Fruit fly (Drosophila melanogaster) S2 (cell line): Measurements from ENCODE around the gene CG33552.

Experiments used
- CG8478 ChIP-seq: fragments of >200 bp; optimal IDR thresholded peaks from 2 replicates; lab custom pipeline; 2018
- CTCF ChIP-seq, 2 experiments: fragments of >200 bp; optimal IDR thresholded peaks; 2 replicates each; lab custom pipeline; 2018

DNA sequence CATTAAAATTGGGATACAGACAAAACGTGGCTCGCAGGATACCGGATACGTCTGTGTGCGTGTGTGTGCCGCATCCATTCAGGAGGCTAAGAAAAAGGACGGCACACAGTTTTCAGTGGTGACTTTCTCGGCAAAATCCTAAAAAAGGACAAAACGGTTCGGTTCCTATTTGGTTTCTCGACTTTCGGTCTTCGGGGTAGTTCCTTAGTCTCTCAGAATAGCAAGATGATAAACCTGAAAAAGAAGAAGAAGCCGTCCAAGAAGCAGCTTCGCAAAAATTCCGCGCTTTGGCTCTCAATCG, 3.3 kb downstream of the CG33552 start:
- TF ChIP-seq CG8478 (lab: Kevin White, UChicago), result no peak
- TF ChIP-seq CTCF (optimal IDR thresholded peaks at IDR 0.05; lab: Kevin White, UChicago), result peak in 1 of 2 experiments; percentile 18
